Worm (Caenorhabditis elegans) whole organism, late embryonic: ENCODE measurements around the gene C26B9.3.

ENCODE experiments used
- C38D4.7 ChIP-seq: fragments of 200-800 bp; sonication (Bioruptor generic); optimal IDR thresholded peaks from 2 replicates; lab custom pipeline; 2018; ENCODE audit warnings: mild to moderate bottlenecking, missing genetic modification characterization, moderate library complexity, missing compliant biosample characterization
- F13H6.1 ChIP-seq: sonication (generic microtip); optimal IDR thresholded peaks from 2 replicates; lab custom pipeline; 2016; ENCODE audit warnings: missing genetic modification characterization, missing compliant biosample characterization
- K02D7.2 ChIP-seq: sonication (generic microtip); optimal IDR thresholded peaks from 2 replicates; lab custom pipeline; 2017; ENCODE audit warnings: mild to moderate bottlenecking, missing genetic modification characterization, missing compliant biosample characterization
- K09A11.1 ChIP-seq: sonication (generic microtip); optimal IDR thresholded peaks from 2 replicates; lab custom pipeline; 2017; ENCODE audit warnings: antibody characterized with exemption, mild to moderate bottlenecking, missing genetic modification characterization, missing compliant biosample characterization; ENCODE audit not compliant: insufficient read depth
- ahr-1 ChIP-seq: sonication (generic microtip); optimal IDR thresholded peaks from 2 replicates; lab custom pipeline; 2016; ENCODE audit warnings: missing genetic modification characterization, missing compliant biosample characterization
- ceh-14 ChIP-seq: sonication (generic microtip); optimal IDR thresholded peaks from 2 replicates; lab custom pipeline; 2016; ENCODE audit warnings: missing genotype, missing genetic modification characterization, missing compliant biosample characterization
- ceh-18 ChIP-seq: sonication (generic microtip); optimal IDR thresholded peaks from 2 replicates; lab custom pipeline; 2016; ENCODE audit warnings: missing genetic modification characterization, missing compliant biosample characterization
- ceh-2 ChIP-seq: sonication (generic microtip); optimal IDR thresholded peaks from 2 replicates; lab custom pipeline; 2016; ENCODE audit warnings: missing genotype, missing genetic modification characterization, missing compliant biosample characterization
- ceh-30 ChIP-seq: fragments of 150-350 bp; optimal IDR thresholded peaks from 2 replicates; lab custom pipeline; 2014; ENCODE audit warnings: missing biosample characterization, missing genetic modification characterization
- ceh-34 ChIP-seq: sonication (generic microtip); optimal IDR thresholded peaks from 2 replicates; lab custom pipeline; 2016; ENCODE audit warnings: mild to moderate bottlenecking, missing genetic modification characterization, missing compliant biosample characterization
- ceh-48 ChIP-seq: sonication (generic microtip); optimal IDR thresholded peaks from 2 replicates; lab custom pipeline; 2016; ENCODE audit warnings: missing genetic modification characterization, inconsistent platforms, missing compliant biosample characterization
- ceh-9 ChIP-seq: sonication (generic microtip); optimal IDR thresholded peaks from 2 replicates; lab custom pipeline; 2016; ENCODE audit warnings: mild to moderate bottlenecking, missing genetic modification characterization, inconsistent platforms, missing compliant biosample characterization
- che-1 ChIP-seq: sonication (generic microtip); optimal IDR thresholded peaks from 2 replicates; lab custom pipeline; 2016; ENCODE audit warnings: mild to moderate bottlenecking, missing genetic modification characterization, missing compliant biosample characterization
- dmd-4 ChIP-seq: sonication (generic microtip); optimal IDR thresholded peaks from 2 replicates; lab custom pipeline; 2016; ENCODE audit warnings: borderline replicate concordance, missing genetic modification characterization, missing compliant biosample characterization
- dve-1 ChIP-seq: sonication (generic microtip); optimal IDR thresholded peaks from 2 replicates; lab custom pipeline; 2017; ENCODE audit warnings: antibody characterized with exemption, mild to moderate bottlenecking, missing genetic modification characterization, missing compliant biosample characterization
- elt-2 ChIP-seq: sonication (generic microtip); optimal IDR thresholded peaks from 2 replicates; lab custom pipeline; 2016; ENCODE audit warnings: missing genetic modification reagents, missing genetic modification characterization, missing compliant biosample characterization
- elt-4 ChIP-seq: sonication (generic microtip); optimal IDR thresholded peaks from 2 replicates; lab custom pipeline; 2016; ENCODE audit warnings: missing genetic modification characterization, missing compliant biosample characterization
- fax-1 ChIP-seq: sonication (generic microtip); optimal IDR thresholded peaks from 2 replicates; lab custom pipeline; 2016; ENCODE audit warnings: missing genotype, missing genetic modification characterization, missing compliant biosample characterization
- fkh-10 ChIP-seq: fragments of 150-350 bp; optimal IDR thresholded peaks from 2 replicates; lab custom pipeline; 2014; ENCODE audit warnings: missing biosample characterization, missing genetic modification reagents, missing genetic modification characterization
- fkh-6 ChIP-seq: sonication (generic microtip); optimal IDR thresholded peaks from 2 replicates; lab custom pipeline; 2016; ENCODE audit warnings: missing genetic modification characterization, missing compliant biosample characterization
- gmeb-2 ChIP-seq: sonication (generic microtip); optimal IDR thresholded peaks from 2 replicates; lab custom pipeline; 2016; ENCODE audit warnings: missing genetic modification characterization, inconsistent platforms, missing compliant biosample characterization
- hlh-13 ChIP-seq: fragments of 200-800 bp; sonication (Bioruptor generic); optimal IDR thresholded peaks from 2 replicates; lab custom pipeline; 2018; ENCODE audit warnings: mild to moderate bottlenecking, missing genetic modification characterization, missing compliant biosample characterization
- hlh-30 ChIP-seq: sonication (generic microtip); optimal IDR thresholded peaks from 2 replicates; lab custom pipeline; 2017; ENCODE audit warnings: antibody characterized with exemption, missing genetic modification characterization, missing compliant biosample characterization; ENCODE audit not compliant: insufficient read depth
- hlh-6 ChIP-seq: sonication (generic microtip); optimal IDR thresholded peaks from 2 replicates; lab custom pipeline; 2016; ENCODE audit warnings: missing genotype, missing genetic modification characterization, missing compliant biosample characterization
- hlh-8 ChIP-seq: sonication (generic microtip); optimal IDR thresholded peaks from 2 replicates; lab custom pipeline; 2016; ENCODE audit warnings: missing genotype, missing genetic modification characterization, missing compliant biosample characterization
- lin-11 ChIP-seq: fragments of 200-800 bp; sonication (Bioruptor generic); optimal IDR thresholded peaks from 2 replicates; lab custom pipeline; 2018; ENCODE audit warnings: mild to moderate bottlenecking, missing genetic modification characterization, missing compliant biosample characterization
- nfya-1 ChIP-seq: sonication (generic microtip); optimal IDR thresholded peaks from 2 replicates; lab custom pipeline; 2017; ENCODE audit warnings: missing genetic modification characterization, mild to moderate bottlenecking, missing compliant biosample characterization, antibody characterized with exemption, moderate library complexity
- pat-9 ChIP-seq: fragments of 200-800 bp; sonication (Bioruptor generic); optimal IDR thresholded peaks from 2 replicates; lab custom pipeline; 2018; ENCODE audit warnings: mild to moderate bottlenecking, missing genetic modification characterization, moderate library complexity, missing compliant biosample characterization
- pax-1 ChIP-seq: fragments of 150-350 bp; optimal IDR thresholded peaks from 2 replicates; lab custom pipeline; 2014; ENCODE audit warnings: missing biosample characterization, missing genetic modification characterization
- pqm-1 ChIP-seq: sonication (generic microtip); optimal IDR thresholded peaks from 2 replicates; lab custom pipeline; 2016; ENCODE audit warnings: missing genetic modification characterization, missing compliant biosample characterization
- pros-1 ChIP-seq: fragments of 150-350 bp; optimal IDR thresholded peaks from 2 replicates; lab custom pipeline; 2014; ENCODE audit warnings: missing biosample characterization, missing genetic modification reagents, missing genetic modification characterization
- ref-2 ChIP-seq: sonication (generic microtip); optimal IDR thresholded peaks from 2 replicates; lab custom pipeline; 2016; ENCODE audit warnings: missing genetic modification characterization, missing compliant biosample characterization
- rnt-1 ChIP-seq: sonication (generic microtip); optimal IDR thresholded peaks from 2 replicates; lab custom pipeline; 2016; ENCODE audit warnings: missing genetic modification characterization, missing compliant biosample characterization
- sox-2 ChIP-seq: fragments of 200-800 bp; sonication (Bioruptor generic); IDR thresholded peaks from 2 replicates; pipeline ENCODE4 v1.3.6; 2022; ENCODE audit warnings: missing genetic modification reagents, missing genetic modification characterization, missing compliant biosample characterization
- sox-4 ChIP-seq: sonication (generic microtip); optimal IDR thresholded peaks from 2 replicates; lab custom pipeline; 2017; ENCODE audit warnings: mild to moderate bottlenecking, missing genetic modification characterization, inconsistent platforms, missing compliant biosample characterization
- tbx-2 ChIP-seq: sonication (generic microtip); optimal IDR thresholded peaks from 2 replicates; lab custom pipeline; 2016; ENCODE audit warnings: missing genetic modification characterization, missing compliant biosample characterization
- tbx-7 ChIP-seq: sonication (generic microtip); optimal IDR thresholded peaks from 2 replicates; lab custom pipeline; 2016; ENCODE audit warnings: missing genotype, missing genetic modification characterization, missing compliant biosample characterization
- ttx-3 ChIP-seq: sonication (generic microtip); optimal IDR thresholded peaks from 2 replicates; lab custom pipeline; 2016; ENCODE audit warnings: missing genetic modification reagents, missing genetic modification characterization, missing compliant biosample characterization
- unc-3 ChIP-seq, 2 experiments: fragments of 200-800 bp in 1 of 2; sonication (Bioruptor generic) in 1 of 2; sonication (generic microtip) in 1 of 2; conservative IDR thresholded peaks in 1 of 2; optimal IDR thresholded peaks in 1 of 2; 2 replicates each; pipeline versions ENCODE4 v1.3.6 to Lab custom; 2016 to 2022; ENCODE audit warnings: missing compliant biosample characterization in 2 of 2, missing genetic modification characterization in 2 of 2, missing genetic modification reagents in 1 of 2
- unc-55 ChIP-seq: sonication (generic microtip); optimal IDR thresholded peaks from 2 replicates; lab custom pipeline; 2017; ENCODE audit warnings: missing biosample characterization, missing genetic modification reagents, missing genetic modification characterization
- unc-86 ChIP-seq: sonication (generic microtip); optimal IDR thresholded peaks from 2 replicates; lab custom pipeline; 2016; ENCODE audit warnings: missing genetic modification characterization, missing compliant biosample characterization
- zip-5 ChIP-seq: sonication (generic microtip); optimal IDR thresholded peaks from 2 replicates; lab custom pipeline; 2016; ENCODE audit warnings: missing genetic modification characterization, missing compliant biosample characterization

C26B9.3 gene

ce11 chrX:5337959-5338358 is at the start of gene C26B9.3:
C26B9.3 (plus strand) TSS chrX:5338301.
- TF ChIP-seq rnt-1 (tag; lab: Kevin White, UChicago) (peak; percentile 11), ref-2 (peak; percentile 37), fax-1 (tag; lab: Kevin White, UChicago) (no peak)

- no peak for TF ChIP-seq C38D4.7 (GFP tag; lab: Kevin White, UChicago)
- no peak for TF ChIP-seq ceh-34
- no peak for TF ChIP-seq nfya-1 (tag; lab: Kevin White, UChicago)
- TF ChIP-seq pat-9 (tag; lab: Kevin White, UChicago) = no peak
- no peak for TF ChIP-seq ceh-48 (tag; lab: Kevin White, UChicago)
These were observed 49.0 kb upstream of the C26B9.3 start for ce11 chrX:5289106-5289505.

DNA sequence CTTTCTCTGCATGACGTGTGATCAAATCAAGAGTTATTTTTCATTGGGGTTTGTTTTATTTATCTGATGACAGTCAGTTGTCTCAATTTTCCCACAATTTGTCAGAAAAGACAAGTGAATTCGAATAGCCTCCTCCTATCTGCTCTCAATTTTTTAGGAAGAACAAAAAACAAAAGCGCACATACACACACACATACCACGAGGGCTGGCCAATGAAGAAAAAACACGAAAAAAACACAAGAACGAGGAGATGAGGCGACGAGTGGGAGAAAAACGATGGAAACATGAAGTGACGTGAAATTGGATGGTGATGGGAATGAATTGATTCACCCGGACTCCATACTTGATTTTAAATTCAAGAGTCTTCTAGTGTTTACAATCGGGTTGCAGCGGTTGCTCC is 44.2 kb upstream of the C26B9.3 start:
- no peak for TF ChIP-seq che-1 (tag; lab: Kevin White, UChicago)
- no peak for TF ChIP-seq hlh-6 (tag; lab: Kevin White, UChicago)
- TF ChIP-seq dve-1 (tag; lab: Kevin White, UChicago) = no peak
- no peak for TF ChIP-seq ceh-2 (tag; lab: Kevin White, UChicago)
- no peak for TF ChIP-seq unc-3 (GFP tag; conservative IDR thresholded peaks at IDR 0.05; lab: Robert Waterston, UW)
- no peak for TF ChIP-seq unc-3 (tag; optimal IDR thresholded peaks at IDR 0.05; lab: Kevin White, UChicago)
- TF ChIP-seq K09A11.1 = no peak
- TF ChIP-seq unc-55 (GFP tag; lab: Kevin White, UChicago) = no peak
- no peak for TF ChIP-seq F13H6.1 (tag; lab: Kevin White, UChicago)
- no peak for TF ChIP-seq ceh-30 (tag; lab: Kevin White, UChicago)
- TF ChIP-seq fkh-10 (GFP tag; lab: Kevin White, UChicago) = no peak
- TF ChIP-seq hlh-8 = no peak
- TF ChIP-seq dmd-4 = no peak
- no peak for TF ChIP-seq zip-5 (tag; lab: Kevin White, UChicago)
- no peak for TF ChIP-seq K02D7.2 (tag; lab: Kevin White, UChicago)
- no peak for TF ChIP-seq unc-86
- no peak for TF ChIP-seq pros-1 (tag; lab: Kevin White, UChicago)
- TF ChIP-seq pax-1 = no peak
- TF ChIP-seq ref-2 = no peak
- no peak for TF ChIP-seq elt-2

ce11 chrX:5297942-5298611 is 40.0 kb upstream of the C26B9.3 start, which contains the start of gene ift-81:
ift-81 (plus strand) TSS chrX:5298561.
- TF ChIP-seq K09A11.1 (no peak), ceh-14 (no peak), fkh-10 (GFP tag; lab: Kevin White, UChicago) (no peak), rnt-1 (tag; lab: Kevin White, UChicago) (no peak), lin-11 (no peak), elt-4 (no peak), gmeb-2 (no peak), fkh-6 (no peak), ref-2 (no peak), pax-1 (no peak), ttx-3 (tag; lab: Kevin White, UChicago) (no peak)

DNA sequence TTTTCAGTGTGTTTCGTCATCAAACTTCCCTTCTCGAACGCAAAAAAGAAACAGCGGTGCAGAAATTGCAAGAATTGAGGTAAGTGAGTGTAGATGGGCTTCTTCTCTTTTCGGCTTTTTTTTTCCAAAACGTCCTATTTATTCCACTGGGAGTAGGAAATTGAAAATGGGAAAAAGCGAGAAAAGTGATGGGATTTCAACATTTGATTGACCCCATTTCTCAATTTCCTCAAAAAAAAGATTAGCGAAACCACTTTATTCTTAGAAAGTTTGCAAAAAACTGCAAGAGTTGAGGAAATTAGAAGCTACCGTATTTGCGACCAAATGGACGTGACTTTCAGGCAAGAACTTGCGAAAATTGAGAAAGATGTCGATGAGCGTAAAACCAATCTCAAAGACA is 34.6 kb upstream of the C26B9.3 start, which contains the start of gene ags-3:
Gene ags-3, minus strand, starts transcription at position 101 of the 400 bp plus-strand sequence.
- no peak for TF ChIP-seq hlh-30 (tag; lab: Kevin White, UChicago)
- no peak for TF ChIP-seq tbx-7 (tag; lab: Kevin White, UChicago)
- no peak for TF ChIP-seq ahr-1
- TF ChIP-seq ceh-18 (tag; lab: Kevin White, UChicago) = no peak
- TF ChIP-seq sox-4 (tag; lab: Kevin White, UChicago) = no peak
- no peak for TF ChIP-seq K02D7.2 (tag; lab: Kevin White, UChicago)
- no peak for TF ChIP-seq hlh-13
- no peak for TF ChIP-seq pat-9 (tag; lab: Kevin White, UChicago)
- no peak for TF ChIP-seq fax-1 (tag; lab: Kevin White, UChicago)
- no peak for TF ChIP-seq sox-2 (GFP tag; lab: Robert Waterston, UW)
- no peak for TF ChIP-seq tbx-2 (tag; lab: Kevin White, UChicago)
- TF ChIP-seq ceh-9 = no peak
- no peak for TF ChIP-seq fkh-10 (GFP tag; lab: Kevin White, UChicago)
- TF ChIP-seq ttx-3 (tag; lab: Kevin White, UChicago) = no peak
- TF ChIP-seq elt-2 = no peak
- no peak for TF ChIP-seq pqm-1
- no peak for TF ChIP-seq dmd-4
- no peak for TF ChIP-seq ceh-48 (tag; lab: Kevin White, UChicago)
- TF ChIP-seq K09A11.1 = no peak
- no peak for TF ChIP-seq hlh-6 (tag; lab: Kevin White, UChicago)
